Fruit fly (Drosophila melanogaster): Measurements from ENCODE around the gene CG13921.

DNA sequence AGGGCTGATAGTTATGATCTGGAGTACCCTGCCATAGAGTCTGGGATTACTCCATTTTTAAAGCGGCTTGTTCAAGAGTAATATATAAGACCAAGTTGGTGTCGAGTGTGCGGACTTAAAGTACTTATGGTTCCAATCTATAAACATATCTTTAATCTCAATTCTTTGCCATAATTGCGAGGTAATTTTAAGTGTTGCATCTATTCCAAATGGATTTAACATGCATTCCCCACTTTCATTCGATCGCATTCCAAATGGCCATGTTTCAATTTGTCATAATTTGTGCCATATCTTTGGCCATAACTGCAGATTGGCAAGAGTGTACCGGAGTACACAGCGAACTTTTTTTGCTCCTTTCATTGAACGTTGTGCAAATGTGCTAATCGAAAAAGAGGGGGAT lies 35.5 kb upstream of the CG13921 start:
- no peak for TF ChIP-seq CG14711 (tag; optimal IDR thresholded peaks at IDR 0.05)
- TF ChIP-seq CG7045 (GFP tag; optimal IDR thresholded peaks at IDR 0.05), result no peak
- TF ChIP-seq cnc (optimal IDR thresholded peaks at IDR 0.05), result no peak
- TF ChIP-seq ovo (GFP tag; optimal IDR thresholded peaks at IDR 0.05), result no peak
- no peak for TF ChIP-seq Crg-1 (GFP tag; optimal IDR thresholded peaks at IDR 0.05)
